Fruit fly (Drosophila melanogaster) whole organism, embryonic: Measurements from ENCODE around the gene Ir25a.
A peak's percentile ranks its signal among the peaks of the same experiment; 100 is the strongest.

ENCODE experiments used
- ATbp ChIP-seq: fragments of 200-800 bp; sonication (Bioruptor generic); optimal IDR thresholded peaks from 2 replicates; lab custom pipeline; 2017; ENCODE audit warnings: missing biosample characterization, mild to moderate bottlenecking, missing genetic modification characterization, missing genetic modification reagents
- Adf1 ChIP-seq: fragments of 200-800 bp; sonication (Bioruptor generic); IDR thresholded peaks from 2 replicates; pipeline ENCODE4 v1.3.6; 2022; ENCODE audit warnings: missing biosample characterization, missing genetic modification characterization
- Atf6 ChIP-seq: fragments of 200-800 bp; sonication (Bioruptor generic); IDR thresholded peaks from 2 replicates; pipeline ENCODE4 v1.3.6; 2022; ENCODE audit warnings: missing biosample characterization, missing genetic modification characterization
- Bteb2 ChIP-seq: fragments of 200-800 bp; sonication (Bioruptor generic); optimal IDR thresholded peaks from 2 replicates; lab custom pipeline; 2016; ENCODE audit warnings: missing biosample characterization, missing genetic modification characterization
- CG10267 ChIP-seq: fragments of 200-800 bp; sonication (Bioruptor generic); optimal IDR thresholded peaks from 2 replicates; lab custom pipeline; 2018; ENCODE audit warnings: missing biosample characterization, mild to moderate bottlenecking, missing genetic modification characterization, moderate library complexity
- CG10654 ChIP-seq: fragments of 200-800 bp; sonication (Bioruptor generic); optimal IDR thresholded peaks from 2 replicates; lab custom pipeline; 2016; ENCODE audit warnings: missing biosample characterization, missing genetic modification characterization
- CG13287 ChIP-seq: fragments of 200-800 bp; sonication (Bioruptor generic); IDR thresholded peaks from 2 replicates; pipeline ENCODE4 v1.3.6; 2022; ENCODE audit warnings: missing biosample characterization, missing genetic modification characterization; ENCODE audit not compliant: partially characterized antibody
- CG15011 ChIP-seq: fragments of 200-800 bp; sonication (Bioruptor generic); optimal IDR thresholded peaks from 3 replicates; lab custom pipeline; 2018; ENCODE audit warnings: missing biosample characterization, mild to moderate bottlenecking, missing genetic modification characterization
- CG15073 ChIP-seq: fragments of 200-800 bp; sonication (Bioruptor generic); optimal IDR thresholded peaks from 2 replicates; lab custom pipeline; 2016; ENCODE audit warnings: missing biosample characterization, missing genetic modification characterization
- CG17359 ChIP-seq: fragments of 200-800 bp; sonication (Bioruptor generic); optimal IDR thresholded peaks from 3 replicates; lab custom pipeline; 2018; ENCODE audit warnings: missing biosample characterization, mild to moderate bottlenecking, missing genetic modification characterization, moderate library complexity
- CG17385 ChIP-seq: fragments of 200-800 bp; sonication (Bioruptor generic); optimal IDR thresholded peaks from 3 replicates; lab custom pipeline; 2018; ENCODE audit warnings: missing biosample characterization, mild to moderate bottlenecking, missing genetic modification characterization
- CG18011 ChIP-seq: fragments of 200-800 bp; sonication (Bioruptor generic); optimal IDR thresholded peaks from 2 replicates; lab custom pipeline; 2017; ENCODE audit warnings: missing biosample characterization, missing genetic modification characterization, mild to moderate bottlenecking, moderate library complexity, missing genotype
- CG34376 ChIP-seq: fragments of 200-800 bp; sonication (Bioruptor generic); optimal IDR thresholded peaks from 2 replicates; lab custom pipeline; 2018; ENCODE audit warnings: missing biosample characterization, mild to moderate bottlenecking, missing genetic modification characterization
- CG4707 ChIP-seq: fragments of 200-800 bp; sonication (Bioruptor generic); optimal IDR thresholded peaks from 2 replicates; lab custom pipeline; 2018; ENCODE audit warnings: missing biosample characterization, mild to moderate bottlenecking, missing genetic modification characterization, moderate library complexity
- CG6765 ChIP-seq: fragments of 200-800 bp; sonication (Bioruptor generic); optimal IDR thresholded peaks from 3 replicates; lab custom pipeline; 2017; ENCODE audit warnings: missing biosample characterization, mild to moderate bottlenecking, missing genetic modification characterization
- CG9437 ChIP-seq: fragments of 200-800 bp; sonication (Bioruptor generic); optimal IDR thresholded peaks from 2 replicates; lab custom pipeline; 2018; ENCODE audit warnings: missing biosample characterization, mild to moderate bottlenecking, missing genetic modification characterization
- CG9609 ChIP-seq: fragments of 200-800 bp; sonication (Bioruptor generic); optimal IDR thresholded peaks from 3 replicates; lab custom pipeline; 2016; ENCODE audit warnings: missing biosample characterization, missing genetic modification characterization
- Camta ChIP-seq: fragments of 200-800 bp; sonication (Bioruptor generic); optimal IDR thresholded peaks from 2 replicates; lab custom pipeline; 2016; ENCODE audit warnings: missing biosample characterization, missing genetic modification characterization
- Dad ChIP-seq: fragments of 200-800 bp; sonication (Bioruptor generic); optimal IDR thresholded peaks from 3 replicates; lab custom pipeline; 2016; ENCODE audit warnings: missing biosample characterization, missing genetic modification characterization
- Dfd ChIP-seq, 2 experiments: fragments of >200 bp; optimal IDR thresholded peaks; 2 replicates each; lab custom pipeline; 2017; ENCODE audit warnings: missing biosample characterization in 2 of 2, missing genetic modification characterization in 2 of 2
- Fer1 ChIP-seq: fragments of 200-800 bp; sonication (Bioruptor generic); optimal IDR thresholded peaks from 2 replicates; lab custom pipeline; 2017; ENCODE audit warnings: missing biosample characterization, mild to moderate bottlenecking, missing genetic modification characterization
- Gsc ChIP-seq: fragments of 200-800 bp; sonication (Bioruptor generic); IDR thresholded peaks from 2 replicates; pipeline ENCODE4 v1.3.6; 2022; ENCODE audit warnings: missing biosample characterization, missing genetic modification characterization
- H2.0 ChIP-seq: fragments of 200-800 bp; sonication (Bioruptor generic); IDR thresholded peaks from 2 replicates; pipeline ENCODE4 v1.3.6; 2022; ENCODE audit warnings: missing biosample characterization, missing genetic modification characterization
- HmgD ChIP-seq: fragments of 200-800 bp; sonication (Bioruptor generic); optimal IDR thresholded peaks from 3 replicates; lab custom pipeline; 2016; ENCODE audit warnings: missing biosample characterization, missing genetic modification characterization
- Lim3 ChIP-seq: fragments of 200-800 bp; sonication (Bioruptor generic); IDR thresholded peaks from 2 replicates; pipeline ENCODE4 v1.3.6; 2022; ENCODE audit warnings: missing biosample characterization, missing genetic modification characterization
- Myb ChIP-seq: fragments of 200-800 bp; sonication (Bioruptor generic); optimal IDR thresholded peaks from 2 replicates; lab custom pipeline; 2016; ENCODE audit warnings: missing biosample characterization, missing genetic modification characterization
- NFAT ChIP-seq: fragments of 200-800 bp; sonication (Bioruptor generic); IDR thresholded peaks from 2 replicates; pipeline ENCODE4 v1.3.6; 2022; ENCODE audit warnings: missing biosample characterization, missing genetic modification characterization
- Opbp ChIP-seq: fragments of 200-800 bp; sonication (Bioruptor generic); IDR thresholded peaks from 3 replicates; pipeline ENCODE4 v1.3.6; 2022; ENCODE audit warnings: missing biosample characterization, missing genetic modification characterization; ENCODE audit not compliant: partially characterized antibody
- Optix ChIP-seq: fragments of 200-800 bp; sonication (Bioruptor generic); IDR thresholded peaks from 3 replicates; pipeline ENCODE4 v1.3.6; 2022; ENCODE audit warnings: missing biosample characterization, missing genetic modification characterization
- Poxn ChIP-seq: fragments of 200-800 bp; sonication (Bioruptor generic); IDR thresholded peaks from 2 replicates; pipeline ENCODE4 v1.3.6; 2022; ENCODE audit warnings: missing biosample characterization, missing genetic modification characterization
- Spps ChIP-seq: fragments of 200-800 bp; sonication (Bioruptor generic); optimal IDR thresholded peaks from 2 replicates; lab custom pipeline; 2018; ENCODE audit warnings: missing biosample characterization, mild to moderate bottlenecking, missing genetic modification characterization
- TFAM ChIP-seq: fragments of 200-800 bp; sonication (Bioruptor generic); optimal IDR thresholded peaks from 2 replicates; lab custom pipeline; 2017; ENCODE audit warnings: missing biosample characterization, missing genetic modification characterization, inconsistent platforms
- al ChIP-seq: fragments of 200-800 bp; sonication (Bioruptor generic); IDR thresholded peaks from 2 replicates; pipeline ENCODE4 v1.3.6; 2022; ENCODE audit warnings: missing biosample characterization, missing genetic modification characterization
- ase ChIP-seq: fragments of 200-800 bp; sonication (Bioruptor generic); IDR thresholded peaks from 3 replicates; pipeline ENCODE4 v1.3.6; 2022; ENCODE audit warnings: missing biosample characterization, missing genetic modification characterization
- bigmax ChIP-seq: fragments of 200-800 bp; sonication (Bioruptor generic); optimal IDR thresholded peaks from 2 replicates; lab custom pipeline; 2018; ENCODE audit warnings: missing biosample characterization, mild to moderate bottlenecking, missing genetic modification characterization
- gfzf ChIP-seq: fragments of 200-800 bp; sonication (Bioruptor generic); optimal IDR thresholded peaks from 2 replicates; lab custom pipeline; 2016; ENCODE audit warnings: missing biosample characterization, mild to moderate bottlenecking, missing genetic modification characterization, moderate library complexity
- gro ChIP-seq: fragments of 200-800 bp; sonication (Bioruptor generic); optimal IDR thresholded peaks from 2 replicates; lab custom pipeline; 2016; ENCODE audit warnings: missing biosample characterization, missing genetic modification characterization
- hkb ChIP-seq, 2 experiments: fragments of 200-800 bp in 1 of 2; fragments of >200 bp in 1 of 2; sonication (Bioruptor generic) in 1 of 2; IDR thresholded peaks in 1 of 2; optimal IDR thresholded peaks in 1 of 2; 2 replicates each; pipeline versions ENCODE4 v1.3.6 to Lab custom; 2017 to 2022; ENCODE audit warnings: missing biosample characterization in 1 of 2, missing genetic modification characterization in 1 of 2
- ind ChIP-seq: fragments of 200-800 bp; sonication (Bioruptor generic); optimal IDR thresholded peaks from 3 replicates; lab custom pipeline; 2016; ENCODE audit warnings: missing biosample characterization, missing genetic modification characterization
- lab ChIP-seq: fragments of 200-800 bp; sonication (Bioruptor generic); optimal IDR thresholded peaks from 3 replicates; lab custom pipeline; 2017; ENCODE audit warnings: missing biosample characterization, missing genetic modification characterization, mild to moderate bottlenecking, moderate library complexity, missing genetic modification reagents
- lmd ChIP-seq: fragments of 200-800 bp; sonication (Bioruptor generic); IDR thresholded peaks from 2 replicates; pipeline ENCODE4 v1.3.6; 2022; ENCODE audit warnings: missing biosample characterization, missing genetic modification characterization
- odd ChIP-seq: fragments of 200-800 bp; sonication (Bioruptor generic); optimal IDR thresholded peaks from 2 replicates; lab custom pipeline; 2017; ENCODE audit warnings: missing biosample characterization, mild to moderate bottlenecking, missing genetic modification characterization
- pan ChIP-seq, 4 experiments: fragments of >200 bp in 3 of 4; fragments of 200-800 bp in 1 of 4; sonication (Bioruptor generic) in 1 of 4; optimal IDR thresholded peaks in 3 of 4; IDR thresholded peaks in 1 of 4; 2 replicates each; pipeline versions ENCODE4 v1.3.6 to Lab custom; 2017 to 2022; ENCODE audit warnings: missing biosample characterization in 2 of 4, missing genetic modification characterization in 2 of 4, mixed read lengths in 1 of 4
- rib ChIP-seq: fragments of 200-800 bp; sonication (Bioruptor generic); IDR thresholded peaks from 2 replicates; pipeline ENCODE4 v1.3.6; 2022; ENCODE audit warnings: missing biosample characterization, missing genetic modification characterization
- sima ChIP-seq: fragments of 200-800 bp; sonication (Bioruptor generic); optimal IDR thresholded peaks from 2 replicates; lab custom pipeline; 2016; ENCODE audit warnings: missing biosample characterization, missing genetic modification characterization
- sqz ChIP-seq: fragments of 200-800 bp; sonication (Bioruptor generic); optimal IDR thresholded peaks from 3 replicates; lab custom pipeline; 2018; ENCODE audit warnings: missing biosample characterization, mild to moderate bottlenecking, missing genetic modification characterization
- sr ChIP-seq: fragments of 200-800 bp; sonication (Bioruptor generic); IDR thresholded peaks from 3 replicates; pipeline ENCODE4 v1.3.6; 2022; ENCODE audit warnings: missing biosample characterization, missing genetic modification characterization
- tna ChIP-seq: fragments of 200-800 bp; sonication (Bioruptor generic); IDR thresholded peaks from 2 replicates; pipeline ENCODE4 v1.3.6; 2022; ENCODE audit warnings: missing biosample characterization, missing genetic modification characterization; ENCODE audit not compliant: partially characterized antibody
- unc-4 ChIP-seq: fragments of 200-800 bp; sonication (Bioruptor generic); IDR thresholded peaks from 2 replicates; pipeline ENCODE4 v1.3.6; 2022; ENCODE audit warnings: missing biosample characterization, missing genetic modification characterization; ENCODE audit not compliant: partially characterized antibody

Gene Ir25a

DNA sequence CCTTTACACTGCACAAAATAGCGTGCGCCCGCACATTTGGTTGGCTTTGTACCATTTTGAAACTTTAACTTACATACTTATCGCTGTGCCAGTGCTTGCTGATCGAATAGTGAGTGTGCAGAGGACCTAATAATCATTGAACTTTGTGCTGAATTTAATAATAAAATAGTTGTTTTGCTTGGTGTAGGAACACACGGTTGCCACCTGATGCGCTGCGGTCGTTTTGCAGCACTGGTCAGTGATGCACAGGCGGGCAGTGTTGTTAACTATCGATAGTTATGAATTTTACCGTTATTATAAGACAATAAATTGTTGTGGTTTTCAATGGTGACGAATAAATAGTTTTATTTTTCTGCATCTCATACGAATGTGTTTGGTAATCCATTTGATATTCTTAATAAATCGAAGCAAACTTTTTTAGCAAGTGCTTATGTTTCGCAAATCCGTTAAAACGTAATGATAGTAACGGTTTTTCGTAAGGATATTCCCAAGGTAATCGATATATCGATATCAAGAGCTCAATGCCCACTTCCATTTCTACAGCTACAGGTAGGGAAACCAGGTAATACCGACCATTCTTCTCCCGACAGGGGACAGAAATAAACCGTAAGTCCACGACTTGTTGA, 2.8 kb upstream of the Ir25a start, which contains the start of the genes tank and CG12194 (continued):
- TF ChIP-seq sima (GFP tag; lab: Kevin White, UChicago): peak; percentile 96
- TF ChIP-seq rib (GFP tag; lab: Robert Waterston, UW): peak; percentile 98
- TF ChIP-seq Lim3 (GFP tag; lab: Robert Waterston, UW): peak; percentile 97
- TF ChIP-seq Gsc (GFP tag; lab: Robert Waterston, UW): peak; percentile 99
- peak; percentile 99 for TF ChIP-seq ind (GFP tag; lab: Kevin White, UChicago)
- TF ChIP-seq Spps (tag; lab: Kevin White, UChicago): peak; percentile 98
- TF ChIP-seq Poxn: peak; percentile 95
- TF ChIP-seq CG10654 (GFP tag; lab: Kevin White, UChicago): peak; percentile 99
- peak; percentile 100 for TF ChIP-seq lmd (GFP tag; lab: Robert Waterston, UW)
- TF ChIP-seq CG34376 (GFP tag; lab: Kevin White, UChicago): peak; percentile 82
- peak; percentile 82 for TF ChIP-seq hkb (optimal IDR thresholded peaks at IDR 0.05; lab: Kevin White, UChicago)
- TF ChIP-seq hkb (GFP tag; IDR thresholded peaks at IDR 0.05; lab: Robert Waterston, UW): peak; percentile 100
- TF ChIP-seq odd: peak; percentile 96
- peak; percentile 99 for TF ChIP-seq Atf6 (GFP tag; lab: Robert Waterston, UW)
- TF ChIP-seq TFAM (GFP tag; lab: Kevin White, UChicago): peak; percentile 94
- peak; percentile 99 for TF ChIP-seq Camta
- TF ChIP-seq tna (GFP tag; lab: Robert Waterston, UW): peak; percentile 48; the same call in 1 of the 2 replicates
- peak; percentile 99 for TF ChIP-seq H2.0 (GFP tag; lab: Robert Waterston, UW)
- TF ChIP-seq CG9609: peak; percentile 99
- TF ChIP-seq Opbp (GFP tag; lab: Robert Waterston, UW): peak; percentile 61; the same call in 1 of the 3 replicates
- peak; percentile 99 for TF ChIP-seq Dad (GFP tag; lab: Kevin White, UChicago)
- TF ChIP-seq sr (GFP tag; lab: Robert Waterston, UW): peak; percentile 99
- peak; percentile 99 for TF ChIP-seq lab (GFP tag; lab: Kevin White, UChicago)
- TF ChIP-seq CG17359 (tag; lab: Kevin White, UChicago): peak; percentile 99
- TF ChIP-seq Adf1 (GFP tag; lab: Robert Waterston, UW): peak; percentile 86
- peak; percentile 95 for TF ChIP-seq CG15011 (GFP tag; lab: Kevin White, UChicago)
- peak; percentile 90 for TF ChIP-seq CG15073 (GFP tag; lab: Kevin White, UChicago)
- peak; percentile 95 for TF ChIP-seq CG6765
- peak; percentile 96 for TF ChIP-seq CG17385
- TF ChIP-seq CG4707 (GFP tag; lab: Kevin White, UChicago): peak; percentile 96
- TF ChIP-seq gfzf (GFP tag; lab: Kevin White, UChicago): peak; percentile 37
- peak; percentile 99 for TF ChIP-seq ase (GFP tag; lab: Robert Waterston, UW)
- TF ChIP-seq NFAT (GFP tag; lab: Robert Waterston, UW): peak; percentile 99
- TF ChIP-seq CG18011 (GFP tag; lab: Kevin White, UChicago): peak; percentile 93
- peak; percentile 79 for TF ChIP-seq unc-4 (GFP tag; lab: Robert Waterston, UW)
- TF ChIP-seq Myb (GFP tag; lab: Kevin White, UChicago): peak; percentile 98
- peak; percentile 98 for TF ChIP-seq al
- TF ChIP-seq CG10267 (tag; lab: Kevin White, UChicago): peak; percentile 96
- peak; percentile 99 for TF ChIP-seq Bteb2 (GFP tag; lab: Kevin White, UChicago)
- TF ChIP-seq CG9437 (GFP tag; lab: Kevin White, UChicago): peak; percentile 99
- TF ChIP-seq gro (GFP tag; lab: Kevin White, UChicago): peak; percentile 98
- no peak for TF ChIP-seq Dfd (GFP tag; optimal IDR thresholded peaks at IDR 0.05; lab: Kevin White, UChicago)
- peak; percentile 99 for TF ChIP-seq ATbp (GFP tag; lab: Kevin White, UChicago)
- TF ChIP-seq Optix: peak; percentile 100
- no peak for TF ChIP-seq pan (optimal IDR thresholded peaks at IDR 0.05; lab: Kevin White, UChicago)
- TF ChIP-seq pan (GFP tag; optimal IDR thresholded peaks at IDR 0.05 in 1 of 2, IDR thresholded peaks at IDR 0.05 in 1 of 2): peak in 1 of 2 experiments; percentile 100
- peak; percentile 77 for TF ChIP-seq CG13287 (GFP tag; lab: Robert Waterston, UW)
- peak; percentile 99 for TF ChIP-seq HmgD (GFP tag; lab: Kevin White, UChicago)
- peak; percentile 98 for TF ChIP-seq Fer1 (GFP tag; lab: Kevin White, UChicago)
- peak; percentile 82 for TF ChIP-seq bigmax
- TF ChIP-seq sqz: no peak
